Worm (Caenorhabditis elegans) whole organism, L4/young adult: ENCODE results near the gene F01D5.10.
"Not testable (repeated sequence)": the region's sequence is repeated elsewhere in the genome, so short reads cannot be mapped to it uniquely, and the experiment has no call there.

Experiments
- dao-5 ChIP-seq: sonication (generic microtip); optimal IDR thresholded peaks from 2 replicates; lab custom pipeline; 2016; ENCODE audit warnings: missing genotype, missing genetic modification characterization, moderate library complexity, missing compliant biosample characterization
- him-1 ChIP-seq: sonication (generic microtip); optimal IDR thresholded peaks from 2 replicates; lab custom pipeline; 2016; ENCODE audit warnings: missing genotype, missing genetic modification reagents, missing genetic modification characterization, missing compliant biosample characterization

ce11 chrII:14021230-14021629 lies at the start of gene F01D5.10:
- not testable (repeated sequence) for TF ChIP-seq dao-5, him-1 (tag; lab: Kevin White, UChicago)
